Worm (Caenorhabditis elegans): ENCODE results near the gene ZC239.16.

DNA sequence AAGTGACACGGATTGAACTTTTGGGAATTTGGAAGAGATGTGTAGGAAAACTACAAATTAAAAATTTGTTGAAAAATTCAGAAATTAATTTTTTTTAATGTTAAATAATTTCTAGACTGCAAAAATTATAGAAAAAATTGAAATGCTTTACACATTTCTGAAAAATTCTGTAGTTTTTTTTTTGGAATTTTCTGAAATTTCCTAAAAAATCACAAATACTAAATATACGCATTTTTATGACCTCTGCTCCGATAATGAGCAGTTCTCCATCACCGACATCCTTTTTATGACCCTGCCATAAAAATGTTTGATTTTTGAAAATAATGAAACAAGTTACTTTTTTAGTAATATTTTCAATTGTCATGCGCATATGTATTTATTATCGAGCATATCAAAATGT, 19.6 kb upstream of the ZC239.16 start:
- TF ChIP-seq elt-1 (tag; optimal IDR thresholded peaks at IDR 0.05) = no peak
- no peak for TF ChIP-seq lin-15B (tag; optimal IDR thresholded peaks at IDR 0.05)

Data from whole organism, L3 larva.